Worm (Caenorhabditis elegans) whole organism, L1 larva: ENCODE results near the gene R06F6.8.
A peak's percentile ranks its signal among the peaks of the same experiment; 100 is the strongest.

Experiments used
- C04F5.9 ChIP-seq: sonication (generic microtip); optimal IDR thresholded peaks from 2 replicates; lab custom pipeline; 2016; ENCODE audit warnings: missing genetic modification characterization, missing compliant biosample characterization
- F16B12.6 ChIP-seq: fragments of 150-350 bp; optimal IDR thresholded peaks from 2 replicates; lab custom pipeline; 2014; ENCODE audit warnings: missing biosample characterization, missing genetic modification characterization
- Y116A8C.19 ChIP-seq: sonication (generic microtip); optimal IDR thresholded peaks from 2 replicates; lab custom pipeline; 2016; ENCODE audit warnings: missing compliant biosample characterization, missing genetic modification characterization, borderline replicate concordance
- alr-1 ChIP-seq: fragments of 200-800 bp; sonication (Bioruptor generic); optimal IDR thresholded peaks from 2 replicates; lab custom pipeline; 2018; ENCODE audit warnings: borderline replicate concordance, mild to moderate bottlenecking, missing genetic modification characterization, missing compliant biosample characterization
- aly-2 ChIP-seq: fragments of 150-350 bp; optimal IDR thresholded peaks from 2 replicates; lab custom pipeline; 2014; ENCODE audit warnings: missing biosample characterization, missing genetic modification characterization
- blmp-1 ChIP-seq: fragments of 150-350 bp; optimal IDR thresholded peaks from 2 replicates; lab custom pipeline; 2014; ENCODE audit warnings: missing biosample characterization, missing genetic modification characterization
- ceh-63 ChIP-seq: fragments of 200-800 bp; sonication (Bioruptor generic); optimal IDR thresholded peaks from 2 replicates; lab custom pipeline; 2018; ENCODE audit warnings: mild to moderate bottlenecking, missing genetic modification characterization, missing compliant biosample characterization
- ceh-8 ChIP-seq: fragments of 200-800 bp; sonication (Bioruptor generic); optimal IDR thresholded peaks from 2 replicates; lab custom pipeline; 2018; ENCODE audit warnings: mild to moderate bottlenecking, missing genetic modification characterization, moderate library complexity, missing compliant biosample characterization
- ces-1 ChIP-seq: fragments of 150-350 bp; optimal IDR thresholded peaks from 2 replicates; lab custom pipeline; 2014; ENCODE audit warnings: missing biosample characterization, missing genetic modification reagents, missing genetic modification characterization
- efl-1 ChIP-seq, 4 experiments: fragments of 150-350 bp; optimal IDR thresholded peaks in 3 of 4; peaks in 1 of 4; 1 replicate in 1 of 4; 2 replicates in 3 of 4; lab custom pipeline; 2014; ENCODE audit warnings: missing biosample characterization in 2 of 4, missing genetic modification characterization in 2 of 4, missing genetic modification reagents in 2 of 4
- egl-13 ChIP-seq: sonication (generic microtip); optimal IDR thresholded peaks from 2 replicates; lab custom pipeline; 2016; ENCODE audit warnings: missing genotype, missing genetic modification reagents, missing genetic modification characterization, missing compliant biosample characterization
- egl-27 ChIP-seq, 2 experiments: fragments of 150-350 bp in 1 of 2; sonication (generic microtip); optimal IDR thresholded peaks; 3 replicates each; lab custom pipeline; 2017 to 2018; ENCODE audit warnings: missing biosample characterization in 2 of 2, missing genetic modification characterization in 2 of 2, missing genetic modification reagents in 2 of 2
- elt-2 ChIP-seq: sonication (generic microtip); optimal IDR thresholded peaks from 2 replicates; lab custom pipeline; 2016; ENCODE audit warnings: missing genetic modification characterization, mild to moderate bottlenecking, inconsistent platforms, missing compliant biosample characterization, missing genetic modification reagents
- fkh-10 ChIP-seq: sonication (generic microtip); optimal IDR thresholded peaks from 2 replicates; lab custom pipeline; 2017; ENCODE audit warnings: missing biosample characterization, missing genetic modification reagents, missing genetic modification characterization
- fkh-4 ChIP-seq: sonication (generic microtip); optimal IDR thresholded peaks from 2 replicates; lab custom pipeline; 2016; ENCODE audit warnings: missing compliant biosample characterization, missing genetic modification characterization, borderline replicate concordance
- fkh-8 ChIP-seq: sonication (generic microtip); optimal IDR thresholded peaks from 2 replicates; lab custom pipeline; 2016; ENCODE audit warnings: mild to moderate bottlenecking, missing genetic modification characterization, missing compliant biosample characterization
- fos-1 ChIP-seq: fragments of 150-350 bp; optimal IDR thresholded peaks from 2 replicates; lab custom pipeline; 2014; ENCODE audit warnings: missing biosample characterization, missing genetic modification characterization
- hlh-17 ChIP-seq: fragments of 200-800 bp; sonication (Bioruptor generic); optimal IDR thresholded peaks from 2 replicates; lab custom pipeline; 2018; ENCODE audit warnings: missing genetic modification characterization, mild to moderate bottlenecking, missing compliant biosample characterization, moderate library complexity, borderline replicate concordance
- hpl-2 ChIP-seq: fragments of 150-350 bp; optimal IDR thresholded peaks from 2 replicates; lab custom pipeline; 2014; ENCODE audit warnings: missing biosample characterization, missing genetic modification reagents, missing genetic modification characterization
- isw-1 ChIP-seq: fragments of 200-800 bp; sonication (Bioruptor generic); IDR thresholded peaks from 2 replicates; pipeline ENCODE4 v1.3.6; 2022; ENCODE audit warnings: missing genetic modification characterization, missing compliant biosample characterization
- jun-1 ChIP-seq: fragments of 150-350 bp; optimal IDR thresholded peaks from 2 replicates; lab custom pipeline; 2014; ENCODE audit warnings: missing biosample characterization, missing genetic modification reagents, missing genetic modification characterization
- lin-13 ChIP-seq: fragments of 150-350 bp; optimal IDR thresholded peaks from 2 replicates; lab custom pipeline; 2014; ENCODE audit warnings: missing biosample characterization, missing genetic modification reagents, missing genetic modification characterization
- lin-35 ChIP-seq, 2 experiments: fragments of 150-350 bp; optimal IDR thresholded peaks; 2 replicates each; lab custom pipeline; 2014; ENCODE audit warnings: missing biosample characterization in 2 of 2, missing genetic modification characterization in 2 of 2, missing genetic modification reagents in 2 of 2
- lin-39 ChIP-seq: fragments of 150-350 bp; optimal IDR thresholded peaks from 2 replicates; lab custom pipeline; 2014; ENCODE audit warnings: missing biosample characterization, missing genetic modification reagents, missing genetic modification characterization
- mab-9 ChIP-seq: fragments of 200-800 bp; sonication (Bioruptor generic); IDR thresholded peaks from 2 replicates; pipeline ENCODE4 v1.3.6; 2022; ENCODE audit warnings: missing genetic modification reagents, missing genetic modification characterization, missing compliant biosample characterization
- mef-2 ChIP-seq: fragments of 150-350 bp; optimal IDR thresholded peaks from 2 replicates; lab custom pipeline; 2014; ENCODE audit warnings: missing biosample characterization, missing genetic modification characterization
- mep-1 ChIP-seq: fragments of 150-350 bp; optimal IDR thresholded peaks from 2 replicates; lab custom pipeline; 2014; ENCODE audit warnings: missing biosample characterization, missing genetic modification characterization
- nhr-12 ChIP-seq: sonication (generic microtip); optimal IDR thresholded peaks from 2 replicates; lab custom pipeline; 2017; ENCODE audit warnings: missing biosample characterization, missing genetic modification characterization
- nhr-19 ChIP-seq: fragments of 200-800 bp; sonication (Bioruptor generic); conservative IDR thresholded peaks from 2 replicates; pipeline ENCODE4 v1.3.6; 2022; ENCODE audit warnings: missing genetic modification characterization, missing compliant biosample characterization
- nhr-237 ChIP-seq: fragments of 150-350 bp; optimal IDR thresholded peaks from 2 replicates; lab custom pipeline; 2014; ENCODE audit warnings: missing biosample characterization, missing genetic modification characterization
- nhr-47 ChIP-seq: sonication (generic microtip); optimal IDR thresholded peaks from 2 replicates; lab custom pipeline; 2016; ENCODE audit warnings: mild to moderate bottlenecking, missing genetic modification characterization, moderate library complexity, missing compliant biosample characterization
- nhr-76 ChIP-seq: sonication (generic microtip); optimal IDR thresholded peaks from 2 replicates; lab custom pipeline; 2017; ENCODE audit warnings: missing biosample characterization, missing genetic modification characterization
- nhr-77 ChIP-seq: fragments of 150-350 bp; optimal IDR thresholded peaks from 2 replicates; lab custom pipeline; 2014; ENCODE audit warnings: missing biosample characterization, missing genetic modification characterization
- nhr-84 ChIP-seq: sonication (generic microtip); optimal IDR thresholded peaks from 2 replicates; lab custom pipeline; 2017; ENCODE audit warnings: missing biosample characterization, missing genetic modification characterization
- nhr-85 ChIP-seq: sonication (generic microtip); peaks from one replicate; lab custom pipeline; 2016; ENCODE audit warnings: missing genetic modification characterization, inconsistent platforms, missing compliant biosample characterization
- pag-3 ChIP-seq: sonication (generic microtip); optimal IDR thresholded peaks from 2 replicates; lab custom pipeline; 2017; ENCODE audit warnings: missing genetic modification characterization, mild to moderate bottlenecking, missing compliant biosample characterization, antibody characterized with exemption, borderline replicate concordance; ENCODE audit not compliant: insufficient read depth
- pqm-1 ChIP-seq: sonication (generic microtip); optimal IDR thresholded peaks from 3 replicates; lab custom pipeline; 2017; ENCODE audit warnings: missing biosample characterization, missing genetic modification characterization
- rnt-1 ChIP-seq: sonication (generic microtip); optimal IDR thresholded peaks from 2 replicates; lab custom pipeline; 2016; ENCODE audit warnings: mild to moderate bottlenecking, missing genetic modification characterization, moderate library complexity, missing compliant biosample characterization
- snpc-4 ChIP-seq: fragments of 150-350 bp; optimal IDR thresholded peaks from 2 replicates; lab custom pipeline; 2014; ENCODE audit warnings: missing biosample characterization, missing genetic modification characterization
- snu-23 ChIP-seq: sonication (generic microtip); optimal IDR thresholded peaks from 2 replicates; lab custom pipeline; 2016; ENCODE audit warnings: missing genetic modification characterization, missing compliant biosample characterization
- sup-37 ChIP-seq: fragments of 200-800 bp; sonication (Bioruptor generic); optimal IDR thresholded peaks from 2 replicates; lab custom pipeline; 2018; ENCODE audit warnings: mild to moderate bottlenecking, missing genetic modification characterization, missing compliant biosample characterization
- swsn-7 ChIP-seq: sonication (generic microtip); optimal IDR thresholded peaks from 2 replicates; lab custom pipeline; 2016; ENCODE audit warnings: missing genetic modification characterization, missing compliant biosample characterization
- tlp-1 ChIP-seq: fragments of 150-350 bp; optimal IDR thresholded peaks from 2 replicates; lab custom pipeline; 2014; ENCODE audit warnings: missing biosample characterization, missing genetic modification characterization
- unc-130 ChIP-seq: fragments of 150-350 bp; optimal IDR thresholded peaks from 2 replicates; lab custom pipeline; 2017; ENCODE audit warnings: missing biosample characterization, missing genetic modification characterization, inconsistent platforms
- unc-30 ChIP-seq: sonication (generic microtip); optimal IDR thresholded peaks from 2 replicates; lab custom pipeline; 2017; ENCODE audit warnings: missing biosample characterization, missing genetic modification characterization
- unc-62 ChIP-seq: fragments of 150-350 bp; optimal IDR thresholded peaks from 2 replicates; lab custom pipeline; 2014; ENCODE audit warnings: missing biosample characterization, missing genetic modification reagents, missing genetic modification characterization
- unc-86 ChIP-seq: sonication (generic microtip); optimal IDR thresholded peaks from 2 replicates; lab custom pipeline; 2016; ENCODE audit warnings: missing genetic modification characterization, missing compliant biosample characterization
- unc-98 ChIP-seq: fragments of 200-800 bp; sonication (Bioruptor generic); IDR thresholded peaks from 2 replicates; pipeline ENCODE4 v1.3.6; 2022; ENCODE audit warnings: missing genetic modification characterization, missing compliant biosample characterization
- zag-1 ChIP-seq: fragments of 150-350 bp; optimal IDR thresholded peaks from 2 replicates; lab custom pipeline; 2014; ENCODE audit warnings: missing biosample characterization, missing genetic modification characterization
- zip-4 ChIP-seq: fragments of 200-800 bp; sonication (Bioruptor generic); optimal IDR thresholded peaks from 2 replicates; lab custom pipeline; 2018; ENCODE audit warnings: mild to moderate bottlenecking, missing genetic modification characterization, moderate library complexity, missing compliant biosample characterization
- ztf-4 ChIP-seq: fragments of 150-350 bp; optimal IDR thresholded peaks from 2 replicates; lab custom pipeline; 2014; ENCODE audit warnings: missing biosample characterization, missing genetic modification characterization

R06F6.8 gene

DNA sequence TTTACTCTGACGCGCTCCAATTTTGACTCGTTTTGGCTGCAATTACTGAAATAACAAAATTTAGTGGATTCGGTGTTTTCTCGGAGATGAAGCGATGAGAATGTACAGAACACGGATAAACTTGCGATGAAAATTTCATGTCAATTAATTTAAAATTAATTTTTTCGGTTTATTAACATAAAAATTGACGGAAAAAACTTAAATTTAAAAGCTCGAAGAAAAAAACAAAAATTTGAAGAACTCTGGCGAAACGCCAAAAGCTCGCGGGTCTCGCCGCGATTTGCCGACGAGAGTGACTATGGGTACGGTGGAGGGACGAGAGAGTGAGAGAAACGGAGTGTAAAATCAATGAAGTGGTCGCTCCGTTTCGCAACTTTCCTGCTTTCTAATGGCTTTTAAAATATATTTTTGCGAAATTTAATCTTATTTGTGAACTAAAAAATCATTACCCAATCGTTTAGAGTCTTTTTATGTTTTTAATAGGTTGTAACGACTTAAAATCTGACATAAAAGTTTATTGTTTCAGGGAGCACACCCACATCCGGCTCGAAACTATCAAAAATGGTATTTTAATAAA lies 49.0 kb upstream of the R06F6.8 start, which contains the start of the genes gmps-1 and cap-2 (continued):
- peak; percentile 31 to 64 for TF ChIP-seq egl-27 (tag; optimal IDR thresholded peaks at IDR 0.05; lab: Kevin White, UChicago)
- TF ChIP-seq pag-3, result no peak
- peak; percentile 86 for TF ChIP-seq snpc-4 (tag; lab: Kevin White, UChicago)
- TF ChIP-seq tlp-1 (tag; lab: Kevin White, UChicago), result no peak
- TF ChIP-seq mef-2 (tag; lab: Kevin White, UChicago), result peak; percentile 24
- peak; percentile 98 for TF ChIP-seq swsn-7 (tag; lab: Kevin White, UChicago)
- TF ChIP-seq lin-39 (tag; lab: Kevin White, UChicago), result peak; percentile 97
- TF ChIP-seq fkh-8 (tag; lab: Kevin White, UChicago), result peak; percentile 96
- TF ChIP-seq mab-9, result peak; percentile 95
- TF ChIP-seq ceh-8 (GFP tag; lab: Kevin White, UChicago), result peak; percentile 94
- TF ChIP-seq efl-1 (optimal IDR thresholded peaks at IDR 0.05; lab: Kevin White, UChicago), result peak; percentile 95 to 97
- TF ChIP-seq efl-1 (GFP tag; optimal IDR thresholded peaks at IDR 0.05 in 1 of 2; lab: Kevin White, UChicago), result peak; percentile 83 to 99
- peak; percentile 95 for TF ChIP-seq fkh-10 (GFP tag; lab: Kevin White, UChicago)
- TF ChIP-seq egl-13 (tag; lab: Kevin White, UChicago), result peak; percentile 96
- TF ChIP-seq nhr-19 (GFP tag; lab: Robert Waterston, UW), result peak; percentile 97
- peak; percentile 95 for TF ChIP-seq jun-1 (tag; lab: Kevin White, UChicago)
- peak; percentile 87 for TF ChIP-seq elt-2 (tag; lab: Kevin White, UChicago)
- TF ChIP-seq lin-13 (GFP tag; lab: Kevin White, UChicago), result peak; percentile 95
- peak; percentile 71 for TF ChIP-seq F16B12.6 (tag; lab: Kevin White, UChicago)
- TF ChIP-seq unc-98 (GFP tag; lab: Robert Waterston, UW), result peak; percentile 67; the same call in 1 of the 2 replicates
- peak; percentile 93 for TF ChIP-seq aly-2 (tag; lab: Kevin White, UChicago)
- peak; percentile 96 for TF ChIP-seq zip-4 (GFP tag; lab: Kevin White, UChicago)
- peak; percentile 94 for TF ChIP-seq mep-1
- TF ChIP-seq hpl-2, result peak; percentile 91
- peak; percentile 96 for TF ChIP-seq sup-37 (GFP tag; lab: Kevin White, UChicago)
- no peak for TF ChIP-seq pqm-1
- peak; percentile 90 for TF ChIP-seq nhr-77 (tag; lab: Kevin White, UChicago)
- TF ChIP-seq ztf-4 (tag; lab: Kevin White, UChicago), result peak; percentile 96
- peak; percentile 85 for TF ChIP-seq fkh-4
- TF ChIP-seq alr-1 (tag; lab: Kevin White, UChicago), result no peak
- peak; percentile 78 for TF ChIP-seq unc-62
- TF ChIP-seq snu-23, result peak; percentile 98
- peak; percentile 100 for TF ChIP-seq C04F5.9
- TF ChIP-seq nhr-12 (tag; lab: Kevin White, UChicago), result no peak
- peak; percentile 89 for TF ChIP-seq unc-130 (tag; lab: Kevin White, UChicago)
- TF ChIP-seq isw-1 (GFP tag; lab: Robert Waterston, UW), result peak; percentile 97
- TF ChIP-seq nhr-47 (tag; lab: Kevin White, UChicago), result peak; percentile 98
- TF ChIP-seq Y116A8C.19 (tag; lab: Kevin White, UChicago), result no peak
- no peak for TF ChIP-seq hlh-17 (GFP tag; lab: Kevin White, UChicago)
- peak; percentile 98 for TF ChIP-seq rnt-1
- no peak for TF ChIP-seq ceh-63
- TF ChIP-seq zag-1 (tag; lab: Kevin White, UChicago), result peak; percentile 78
- TF ChIP-seq nhr-237 (tag; lab: Kevin White, UChicago), result peak; percentile 76
- peak; percentile 98 for TF ChIP-seq unc-86 (tag; lab: Kevin White, UChicago)
- TF ChIP-seq fos-1 (tag; lab: Kevin White, UChicago), result peak; percentile 93
- peak; percentile 28 for TF ChIP-seq nhr-84 (tag; lab: Kevin White, UChicago)
- TF ChIP-seq ces-1 (GFP tag; lab: Kevin White, UChicago), result no peak
- no peak for TF ChIP-seq nhr-76 (tag; lab: Kevin White, UChicago)
- peak; percentile 86 to 91 for TF ChIP-seq lin-35 (GFP tag; optimal IDR thresholded peaks at IDR 0.05; lab: Kevin White, UChicago)
- TF ChIP-seq nhr-85 (tag; lab: Kevin White, UChicago), result peak; percentile 98
- peak; percentile 49 for TF ChIP-seq unc-30 (tag; lab: Kevin White, UChicago)
- TF ChIP-seq blmp-1 (tag; lab: Kevin White, UChicago), result peak; percentile 81
